Worm (Caenorhabditis elegans) whole organism, midembryonic: ENCODE results near the gene srlf-9.
"Not testable (repeated sequence)": the region's sequence is repeated elsewhere in the genome, so short reads cannot be mapped to it uniquely, and the experiment has no call there.

Experiments
- T22C8.4 ChIP-seq: fragments of 200-800 bp; sonication (Bioruptor generic); IDR thresholded peaks from 2 replicates; pipeline ENCODE4 v1.3.6; 2022; ENCODE audit warnings: missing genetic modification characterization, missing compliant biosample characterization
- cog-1 ChIP-seq: sonication (generic microtip); optimal IDR thresholded peaks from 2 replicates; lab custom pipeline; 2016; ENCODE audit warnings: missing genetic modification characterization, missing compliant biosample characterization
- flt-1 ChIP-seq: fragments of 200-800 bp; sonication (Bioruptor generic); IDR thresholded peaks from 2 replicates; pipeline ENCODE4 v1.3.6; 2022; ENCODE audit warnings: missing genetic modification characterization, missing compliant biosample characterization
- klf-2 ChIP-seq: fragments of 200-800 bp; sonication (Bioruptor generic); conservative IDR thresholded peaks from 2 replicates; pipeline ENCODE4 v1.3.6; 2022; ENCODE audit warnings: missing genetic modification reagents, missing genetic modification characterization, missing compliant biosample characterization
- med-1 ChIP-seq: sonication (generic microtip); optimal IDR thresholded peaks from 2 replicates; lab custom pipeline; 2017; ENCODE audit warnings: missing genetic modification characterization, mild to moderate bottlenecking, missing compliant biosample characterization, antibody characterized with exemption, missing genetic modification reagents; ENCODE audit not compliant: insufficient read depth
- ref-1 ChIP-seq: fragments of 200-800 bp; sonication (Bioruptor generic); conservative IDR thresholded peaks from 2 replicates; pipeline ENCODE4 v1.3.6; 2022; ENCODE audit warnings: missing genetic modification reagents, missing genetic modification characterization, missing compliant biosample characterization
- tab-1 ChIP-seq: fragments of 200-800 bp; sonication (Bioruptor generic); IDR thresholded peaks from 2 replicates; pipeline ENCODE4 v1.3.6; 2022; ENCODE audit warnings: missing genetic modification characterization, missing compliant biosample characterization
- ztf-23 ChIP-seq: fragments of 200-800 bp; sonication (Bioruptor generic); IDR thresholded peaks from 2 replicates; pipeline ENCODE4 v1.3.6; 2022; ENCODE audit warnings: missing genetic modification reagents, missing genetic modification characterization, missing compliant biosample characterization
- ztf-29 ChIP-seq: fragments of 200-800 bp; sonication (Bioruptor generic); IDR thresholded peaks from 2 replicates; pipeline ENCODE4 v1.3.6; 2022; ENCODE audit warnings: missing genetic modification reagents, missing genetic modification characterization, missing compliant biosample characterization

The srlf-9 gene

DNA sequence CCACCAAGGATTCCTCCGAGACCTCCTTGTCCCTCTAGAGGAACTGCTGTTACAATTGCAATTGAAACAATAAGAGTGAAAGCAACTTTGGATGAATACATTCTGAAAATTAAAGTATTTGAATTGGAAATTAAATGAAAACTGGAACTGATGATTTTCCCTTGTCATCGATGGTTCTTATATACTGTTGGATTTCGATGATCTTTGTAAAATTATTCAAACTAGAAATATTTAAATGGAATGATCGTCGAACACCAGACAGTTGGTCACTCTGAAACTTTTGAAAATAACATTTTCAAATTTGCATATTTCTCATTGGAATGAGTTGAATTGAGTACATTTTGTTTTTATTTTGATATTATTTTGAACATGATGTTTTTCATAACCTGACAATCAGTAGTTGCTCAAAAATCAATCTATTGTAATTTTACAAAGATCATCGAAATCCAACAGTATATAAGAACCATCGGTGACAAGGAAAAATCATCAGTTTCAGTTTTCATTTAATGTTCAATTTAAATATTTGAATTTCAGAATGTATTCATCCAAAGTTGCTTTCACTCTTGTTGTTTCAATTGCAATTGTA, at the start of gene srlf-9, which contains the start of gene srlf-10:
TSS of gene srlf-9 (minus strand) at position 101 of the 586 bp plus-strand sequence.
TSS of gene srlf-10 (plus strand) at position 536 of the 586 bp plus-strand sequence.
- TF ChIP-seq ztf-23, T22C8.4, ref-1: not testable (repeated sequence)

DNA sequence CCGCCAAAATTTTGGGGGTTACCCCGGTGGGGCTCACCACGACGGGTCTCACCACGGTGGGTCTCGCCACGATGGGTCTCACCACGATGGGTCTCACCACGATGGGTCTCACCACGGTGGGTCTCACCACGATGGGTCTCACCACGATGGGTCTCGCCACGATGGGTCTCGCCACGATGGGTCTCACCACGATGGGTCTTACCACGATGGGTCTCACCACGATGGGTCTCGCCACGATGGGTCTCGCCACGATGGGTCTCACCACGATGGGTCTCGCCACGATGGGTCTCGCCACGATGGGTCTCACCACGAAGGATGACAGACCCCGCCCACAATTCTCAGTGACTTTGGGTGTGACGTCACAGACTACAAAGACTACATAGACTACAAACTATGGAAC, 46.7 kb upstream of the srlf-9 start:
- TF ChIP-seq tab-1 (GFP tag; lab: Robert Waterston, UW): 0 out of 2 replicates have a peak, but pooled peaks have one; percentile 21

- peak; percentile 65; the same call in 1 of the 2 replicates for TF ChIP-seq flt-1 (GFP tag; lab: Robert Waterston, UW)
Observed at ce11 chrIII:13446865-13447264, 45.3 kb upstream of the srlf-9 start.

DNA sequence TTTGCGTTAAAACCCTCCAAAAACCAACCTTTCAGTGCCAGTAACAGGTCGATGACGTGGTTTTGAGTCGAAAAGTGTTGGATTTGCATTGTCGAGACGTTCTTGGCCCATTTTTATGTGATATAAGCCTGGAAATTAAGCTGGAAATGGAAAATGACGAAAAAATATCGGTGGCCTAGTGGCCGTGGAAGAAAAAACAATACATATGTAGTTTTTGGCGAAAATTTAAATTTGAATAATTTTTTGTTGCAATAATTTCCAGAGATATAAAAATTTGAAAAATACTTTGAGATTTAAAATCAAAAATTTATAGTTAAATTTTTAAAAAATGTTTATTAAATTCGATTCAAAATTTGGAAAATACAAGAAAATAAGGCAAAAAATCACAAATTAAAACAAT, 37.8 kb upstream of the srlf-9 start, which contains the start of gene ciao-2B:
TSS of gene ciao-2B (minus strand) at position 130 of the 400 bp plus-strand sequence.
- no peak for TF ChIP-seq klf-2 (GFP tag; lab: Robert Waterston, UW)
- TF ChIP-seq med-1 (GFP tag; lab: Kevin White, UChicago): no peak
- no peak for TF ChIP-seq T22C8.4
- no peak for TF ChIP-seq ztf-29 (GFP tag; lab: Robert Waterston, UW)
- no peak for TF ChIP-seq cog-1
- TF ChIP-seq ztf-23: no peak
- TF ChIP-seq ref-1: no peak
- TF ChIP-seq tab-1 (GFP tag; lab: Robert Waterston, UW): no peak
- no peak for TF ChIP-seq flt-1 (GFP tag; lab: Robert Waterston, UW)

ce11 chrIII:13436843-13437242, 35.3 kb upstream of the srlf-9 start, which contains the start of gene F45G2.9:
TSS of gene F45G2.9 (minus strand) at chrIII:13436943.
- TF ChIP-seq med-1 (GFP tag; lab: Kevin White, UChicago) (no peak), klf-2 (GFP tag; lab: Robert Waterston, UW) (no peak), ztf-23 (no peak), cog-1 (no peak), T22C8.4 (no peak), tab-1 (GFP tag; lab: Robert Waterston, UW) (no peak), ref-1 (no peak), flt-1 (GFP tag; lab: Robert Waterston, UW) (no peak), ztf-29 (GFP tag; lab: Robert Waterston, UW) (no peak)

- TF ChIP-seq tab-1 (GFP tag; lab: Robert Waterston, UW) (no peak), cog-1 (no peak), ztf-23 (no peak), med-1 (GFP tag; lab: Kevin White, UChicago) (no peak), flt-1 (GFP tag; lab: Robert Waterston, UW) (no peak), T22C8.4 (no peak), ref-1 (no peak), ztf-29 (GFP tag; lab: Robert Waterston, UW) (no peak), klf-2 (GFP tag; lab: Robert Waterston, UW) (no peak)
Observed at ce11 chrIII:13435570-13435969, 34.0 kb upstream of the srlf-9 start, which contains the start of gene F45G2.8. TSS of gene F45G2.8 (minus strand) at chrIII:13435670.

ce11 chrIII:13434404-13434803, 32.8 kb upstream of the srlf-9 start, which contains the start of gene F45G2.7:
TSS of gene F45G2.7 (minus strand) at chrIII:13434504.
- no peak for TF ChIP-seq flt-1 (GFP tag; lab: Robert Waterston, UW)
- no peak for TF ChIP-seq tab-1 (GFP tag; lab: Robert Waterston, UW)
- TF ChIP-seq klf-2 (GFP tag; lab: Robert Waterston, UW): no peak
- TF ChIP-seq ref-1: no peak
- TF ChIP-seq T22C8.4: no peak
- TF ChIP-seq ztf-29 (GFP tag; lab: Robert Waterston, UW): no peak
- no peak for TF ChIP-seq ztf-23
- TF ChIP-seq med-1 (GFP tag; lab: Kevin White, UChicago): no peak
- no peak for TF ChIP-seq cog-1

- no peak for TF ChIP-seq ztf-23
- TF ChIP-seq ztf-29 (GFP tag; lab: Robert Waterston, UW): no peak
- TF ChIP-seq tab-1 (GFP tag; lab: Robert Waterston, UW): no peak
- TF ChIP-seq med-1 (GFP tag; lab: Kevin White, UChicago): no peak
- TF ChIP-seq cog-1: no peak
- TF ChIP-seq ref-1: no peak
- no peak for TF ChIP-seq T22C8.4
- TF ChIP-seq klf-2 (GFP tag; lab: Robert Waterston, UW): no peak
- TF ChIP-seq flt-1 (GFP tag; lab: Robert Waterston, UW): no peak
Observed at ce11 chrIII:13430162-13430561, 28.6 kb upstream of the srlf-9 start, which contains the start of gene trf-1. TSS of gene trf-1 (plus strand) at chrIII:13430462.

- TF ChIP-seq flt-1 (GFP tag; lab: Robert Waterston, UW) (no peak), med-1 (GFP tag; lab: Kevin White, UChicago) (no peak), ref-1 (no peak), T22C8.4 (no peak), klf-2 (GFP tag; lab: Robert Waterston, UW) (no peak), ztf-29 (GFP tag; lab: Robert Waterston, UW) (no peak), ztf-23 (no peak), tab-1 (GFP tag; lab: Robert Waterston, UW) (no peak), cog-1 (no peak)
Observed at ce11 chrIII:13429668-13430067, 28.1 kb upstream of the srlf-9 start, which contains the start of gene bli-5. TSS of gene bli-5 (minus strand) at chrIII:13429768.

DNA sequence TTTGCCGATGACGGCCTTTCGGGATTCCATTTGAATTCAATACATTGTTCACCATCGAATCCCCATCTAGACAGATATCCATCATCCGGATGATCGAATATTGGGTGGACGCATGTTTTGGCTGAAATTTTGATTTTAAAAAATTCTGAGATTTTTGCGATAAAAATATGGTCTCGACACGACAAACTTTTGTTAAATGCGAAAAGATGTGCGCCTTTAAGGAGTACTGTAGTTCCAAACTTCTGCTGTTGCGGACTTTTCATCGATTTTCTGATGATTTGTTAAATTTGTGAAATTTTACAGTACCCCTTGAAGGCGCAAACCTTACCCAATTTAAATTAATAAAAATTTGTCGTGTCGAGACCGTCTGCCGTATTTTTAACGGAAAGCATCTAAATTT, 26.2 kb upstream of the srlf-9 start:
- TF ChIP-seq flt-1 (GFP tag; lab: Robert Waterston, UW): no peak
- TF ChIP-seq cog-1: no peak
- no peak for TF ChIP-seq ref-1
- TF ChIP-seq tab-1 (GFP tag; lab: Robert Waterston, UW): no peak
- no peak for TF ChIP-seq med-1 (GFP tag; lab: Kevin White, UChicago)
- TF ChIP-seq ztf-29 (GFP tag; lab: Robert Waterston, UW): no peak
- no peak for TF ChIP-seq T22C8.4
- TF ChIP-seq klf-2 (GFP tag; lab: Robert Waterston, UW): no peak
- TF ChIP-seq ztf-23: no peak
